Worm (Caenorhabditis elegans) whole organism, L3 larva: ENCODE data around the gene appg-2.

ENCODE experiments used
- R02D3.7 ChIP-seq: fragments of 150-350 bp; optimal IDR thresholded peaks from 2 replicates; lab custom pipeline; 2014; ENCODE audit warnings: missing biosample characterization, missing genetic modification characterization
- ZK546.5 ChIP-seq: sonication (generic microtip); optimal IDR thresholded peaks from 2 replicates; lab custom pipeline; 2017; ENCODE audit warnings: missing biosample characterization, missing genetic modification characterization
- aly-2 ChIP-seq: fragments of 150-350 bp; optimal IDR thresholded peaks from 2 replicates; lab custom pipeline; 2014; ENCODE audit warnings: missing biosample characterization, missing genetic modification characterization
- ceh-16 ChIP-seq: sonication (generic microtip); optimal IDR thresholded peaks from 2 replicates; lab custom pipeline; 2017; ENCODE audit warnings: missing biosample characterization, missing genetic modification characterization
- ceh-9 ChIP-seq: sonication (generic microtip); optimal IDR thresholded peaks from 2 replicates; lab custom pipeline; 2018; ENCODE audit warnings: missing biosample characterization, missing genetic modification characterization
- egl-27 ChIP-seq: sonication (generic microtip); optimal IDR thresholded peaks from 4 replicates; lab custom pipeline; 2017; ENCODE audit warnings: missing biosample characterization, missing genetic modification reagents, missing genetic modification characterization
- egl-5 ChIP-seq: fragments of 150-350 bp; optimal IDR thresholded peaks from 2 replicates; lab custom pipeline; 2017; ENCODE audit warnings: missing biosample characterization, missing genetic modification reagents, missing genetic modification characterization, inconsistent platforms
- elt-1 ChIP-seq: fragments of 150-350 bp; optimal IDR thresholded peaks from 2 replicates; lab custom pipeline; 2014; ENCODE audit warnings: missing biosample characterization, missing genetic modification characterization
- elt-2 ChIP-seq: sonication (generic microtip); optimal IDR thresholded peaks from 2 replicates; lab custom pipeline; 2016; ENCODE audit warnings: missing genetic modification reagents, mild to moderate bottlenecking, missing genetic modification characterization, missing compliant biosample characterization
- elt-3 ChIP-seq, 3 experiments: fragments of 150-350 bp in 1 of 3; sonication (generic microtip) in 2 of 3; optimal IDR thresholded peaks; 2 replicates in 2 of 3; 4 replicates in 1 of 3; lab custom pipeline; 2014 to 2017; ENCODE audit warnings: missing biosample characterization in 3 of 3, missing genetic modification characterization in 3 of 3
- eor-1 ChIP-seq, 2 experiments: fragments of 150-350 bp; optimal IDR thresholded peaks; 2 replicates each; lab custom pipeline; 2014 to 2018; ENCODE audit warnings: missing biosample characterization in 2 of 2, missing genetic modification characterization in 2 of 2
- fkh-10 ChIP-seq: sonication (generic microtip); optimal IDR thresholded peaks from 2 replicates; lab custom pipeline; 2017; ENCODE audit warnings: missing biosample characterization, missing genetic modification reagents, missing genetic modification characterization
- hmg-11 ChIP-seq: sonication (generic microtip); optimal IDR thresholded peaks from 2 replicates; lab custom pipeline; 2016; ENCODE audit warnings: missing genetic modification characterization, missing compliant biosample characterization
- lin-15B ChIP-seq: fragments of 150-350 bp; optimal IDR thresholded peaks from 2 replicates; lab custom pipeline; 2014; ENCODE audit warnings: missing biosample characterization, missing genetic modification characterization
- lin-39 ChIP-seq: fragments of 150-350 bp; optimal IDR thresholded peaks from 2 replicates; lab custom pipeline; 2018; ENCODE audit warnings: missing biosample characterization, missing genetic modification reagents, missing genetic modification characterization
- lsy-12 ChIP-seq: sonication (generic microtip); optimal IDR thresholded peaks from 2 replicates; lab custom pipeline; 2016; ENCODE audit warnings: mild to moderate bottlenecking, missing genetic modification characterization, missing compliant biosample characterization
- mdl-1 ChIP-seq: fragments of 150-350 bp; optimal IDR thresholded peaks from 2 replicates; lab custom pipeline; 2014; ENCODE audit warnings: missing biosample characterization, missing genetic modification characterization
- mml-1 ChIP-seq: fragments of 150-350 bp; sonication (generic microtip); optimal IDR thresholded peaks from 3 replicates; lab custom pipeline; 2014; ENCODE audit warnings: missing biosample characterization, missing genetic modification characterization
- nfya-1 ChIP-seq: sonication (generic microtip); optimal IDR thresholded peaks from 2 replicates; lab custom pipeline; 2017; ENCODE audit warnings: missing genetic modification characterization, mild to moderate bottlenecking, missing compliant biosample characterization, antibody characterized with exemption, moderate library complexity; ENCODE audit not compliant: insufficient read depth
- nhr-11 ChIP-seq: fragments of 150-350 bp; optimal IDR thresholded peaks from 2 replicates; lab custom pipeline; 2014; ENCODE audit warnings: missing biosample characterization, missing genetic modification characterization
- nhr-12 ChIP-seq: fragments of 150-350 bp; optimal IDR thresholded peaks from 2 replicates; lab custom pipeline; 2014; ENCODE audit warnings: missing biosample characterization, missing genetic modification characterization
- nhr-23 ChIP-seq: fragments of 150-350 bp; optimal IDR thresholded peaks from 2 replicates; lab custom pipeline; 2014; ENCODE audit warnings: missing biosample characterization, missing genetic modification reagents, missing genetic modification characterization
- nhr-67 ChIP-seq: fragments of 150-350 bp; optimal IDR thresholded peaks from 2 replicates; lab custom pipeline; 2014; ENCODE audit warnings: missing biosample characterization, missing genetic modification characterization
- nhr-76 ChIP-seq: fragments of 150-350 bp; sonication (generic microtip); optimal IDR thresholded peaks from 5 replicates; lab custom pipeline; 2014; ENCODE audit warnings: missing biosample characterization, missing genetic modification characterization
- nhr-77 ChIP-seq: fragments of 150-350 bp; optimal IDR thresholded peaks from 2 replicates; lab custom pipeline; 2014; ENCODE audit warnings: missing biosample characterization, missing genetic modification characterization
- pqm-1 ChIP-seq: fragments of 150-350 bp; optimal IDR thresholded peaks from 2 replicates; lab custom pipeline; 2017; ENCODE audit warnings: missing biosample characterization, missing genetic modification characterization, inconsistent platforms
- snpc-4 ChIP-seq: fragments of 150-350 bp; optimal IDR thresholded peaks from 2 replicates; lab custom pipeline; 2014; ENCODE audit warnings: missing biosample characterization, missing genetic modification characterization
- tbx-2 ChIP-seq: sonication (generic microtip); optimal IDR thresholded peaks from 2 replicates; lab custom pipeline; 2016; ENCODE audit warnings: mild to moderate bottlenecking, missing genetic modification characterization, missing compliant biosample characterization
- unc-62 ChIP-seq: fragments of 150-350 bp; sonication (generic microtip); optimal IDR thresholded peaks from 4 replicates; lab custom pipeline; 2014; ENCODE audit warnings: missing biosample characterization, missing genetic modification reagents, missing genetic modification characterization
- zag-1 ChIP-seq: fragments of 150-350 bp; optimal IDR thresholded peaks from 2 replicates; lab custom pipeline; 2014; ENCODE audit warnings: missing biosample characterization, missing genetic modification characterization
- ztf-11 ChIP-seq: fragments of 150-350 bp; optimal IDR thresholded peaks from 2 replicates; lab custom pipeline; 2014; ENCODE audit warnings: missing biosample characterization, missing genetic modification characterization
- ztf-4 ChIP-seq: fragments of 150-350 bp; optimal IDR thresholded peaks from 2 replicates; lab custom pipeline; 2014; ENCODE audit warnings: missing biosample characterization, missing genetic modification characterization

Gene appg-2

ce11 chrII:8792640-8793039 is 8.3 kb upstream of the appg-2 start, which contains the start of gene idpa-2:
Gene idpa-2 (minus strand): TSS chrII:8792740.
- TF ChIP-seq lsy-12 (tag; lab: Kevin White, UChicago) (no peak), ceh-9 (no peak), nfya-1 (tag; lab: Kevin White, UChicago) (no peak), egl-27 (tag; lab: Kevin White, UChicago) (no peak), snpc-4 (tag; lab: Kevin White, UChicago) (no peak), eor-1 (tag; optimal IDR thresholded peaks at IDR 0.05; lab: Kevin White, UChicago) (no peak), nhr-77 (tag; lab: Kevin White, UChicago) (no peak), nhr-67 (tag; lab: Kevin White, UChicago) (no peak), nhr-12 (tag; lab: Kevin White, UChicago) (no peak), nhr-11 (tag; lab: Kevin White, UChicago) (no peak), elt-3 (tag; optimal IDR thresholded peaks at IDR 0.05; lab: Kevin White, UChicago) (no peak)

DNA sequence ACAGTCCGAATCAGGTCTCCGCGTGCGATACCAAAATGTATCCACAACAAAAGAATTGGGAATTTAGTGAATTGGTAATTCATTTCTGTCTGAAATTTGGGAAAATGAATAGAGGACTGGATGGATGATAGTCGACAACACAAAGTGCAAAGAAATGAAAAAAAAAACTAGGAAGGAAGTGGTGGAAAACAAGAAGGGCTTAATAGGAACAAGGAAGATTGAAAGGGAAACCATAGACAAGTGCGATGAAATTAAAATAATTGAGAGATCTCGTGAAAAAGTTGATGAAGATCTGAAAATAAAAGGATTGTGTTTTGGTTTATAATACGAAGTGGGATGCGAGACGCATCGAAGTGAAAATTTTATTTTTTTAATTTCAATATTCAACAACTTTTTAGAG is 6.9 kb upstream of the appg-2 start, which contains the start of gene F07H5.7:
Gene F07H5.7 (minus strand): TSS at position 101 of the 400 bp plus-strand sequence.
- no peak for TF ChIP-seq ceh-16
- TF ChIP-seq zag-1 (tag; lab: Kevin White, UChicago), result no peak
- TF ChIP-seq pqm-1 (tag; lab: Kevin White, UChicago), result no peak
- TF ChIP-seq fkh-10 (GFP tag; lab: Kevin White, UChicago), result no peak
- TF ChIP-seq elt-2 (tag; lab: Kevin White, UChicago), result no peak

DNA sequence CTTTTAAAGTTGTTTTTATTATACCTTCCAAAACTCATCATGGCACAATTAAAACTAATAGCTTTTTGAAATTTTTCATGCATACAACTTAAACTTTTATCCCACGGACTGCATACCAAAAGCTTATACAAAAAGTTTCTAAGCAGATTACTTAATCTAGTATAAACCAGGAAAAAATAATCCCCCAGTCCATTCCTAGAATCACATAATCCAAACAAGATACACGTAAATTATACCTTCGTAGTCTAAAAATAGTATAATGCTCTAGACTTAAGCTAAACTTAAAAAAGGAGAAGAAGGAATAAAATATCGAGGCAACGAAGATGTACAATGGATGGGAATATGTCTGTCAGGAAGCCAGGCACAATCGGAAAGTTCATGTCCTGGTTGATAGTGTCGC is 5.7 kb upstream of the appg-2 start:
- no peak for TF ChIP-seq elt-1
- no peak for TF ChIP-seq nfya-1 (tag; lab: Kevin White, UChicago)
- no peak for TF ChIP-seq zag-1 (tag; lab: Kevin White, UChicago)
- no peak for TF ChIP-seq elt-3 (tag; optimal IDR thresholded peaks at IDR 0.05; lab: Kevin White, UChicago)
- no peak for TF ChIP-seq mml-1 (tag; lab: Kevin White, UChicago)
- TF ChIP-seq nhr-11 (tag; lab: Kevin White, UChicago), result no peak
- no peak for TF ChIP-seq nhr-23 (tag; lab: Kevin White, UChicago)
- TF ChIP-seq aly-2, result no peak
- TF ChIP-seq egl-5 (tag; lab: Kevin White, UChicago), result no peak

ce11 chrII:8796391-8796790 is 4.5 kb upstream of the appg-2 start:
- TF ChIP-seq egl-5 (tag; lab: Kevin White, UChicago), result peak; percentile 78
- peak; percentile 28 for TF ChIP-seq nhr-11 (tag; lab: Kevin White, UChicago)
- TF ChIP-seq elt-3 (tag; optimal IDR thresholded peaks at IDR 0.05; lab: Kevin White, UChicago), result no peak
- TF ChIP-seq unc-62, result peak; percentile 38
- no peak for TF ChIP-seq zag-1 (tag; lab: Kevin White, UChicago)
- TF ChIP-seq hmg-11 (tag; lab: Kevin White, UChicago), result peak; percentile 56
- TF ChIP-seq nfya-1 (tag; lab: Kevin White, UChicago), result peak; percentile 80
- peak; percentile 50 for TF ChIP-seq mdl-1 (tag; lab: Kevin White, UChicago)
- no peak for TF ChIP-seq nhr-76 (tag; lab: Kevin White, UChicago)
- no peak for TF ChIP-seq nhr-77 (tag; lab: Kevin White, UChicago)
- peak; percentile 84 for TF ChIP-seq lin-39
- TF ChIP-seq ztf-11 (tag; lab: Kevin White, UChicago), result no peak
- TF ChIP-seq tbx-2 (tag; lab: Kevin White, UChicago), result peak; percentile 91
- peak; percentile 14 for TF ChIP-seq snpc-4 (tag; lab: Kevin White, UChicago)
- peak; percentile 89 for TF ChIP-seq fkh-10 (GFP tag; lab: Kevin White, UChicago)
- no peak for TF ChIP-seq ztf-4 (tag; lab: Kevin White, UChicago)
- TF ChIP-seq R02D3.7, result peak; percentile 35
- TF ChIP-seq ZK546.5 (tag; lab: Kevin White, UChicago), result no peak
- peak; percentile 12 for TF ChIP-seq lin-15B (tag; lab: Kevin White, UChicago)

DNA sequence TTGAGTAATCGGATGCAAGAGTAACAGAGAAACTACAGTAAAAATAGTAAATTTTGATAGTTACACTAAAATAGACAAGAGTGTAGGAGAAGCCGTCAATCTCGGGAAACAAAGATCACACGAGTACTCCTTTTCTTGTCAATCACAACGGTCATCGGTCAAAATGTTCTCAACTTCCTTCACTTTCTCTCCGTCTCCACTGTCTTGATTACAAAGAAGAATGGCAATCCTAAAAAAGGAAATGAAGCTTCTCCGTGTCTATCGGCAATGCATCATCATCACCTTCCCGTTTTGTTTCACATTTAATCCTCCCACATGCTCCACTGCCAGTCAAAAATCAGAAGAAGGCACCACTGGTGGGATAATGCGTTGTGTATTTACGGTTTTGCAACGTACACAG is 1.2 kb upstream of the appg-2 start:
- TF ChIP-seq lin-39, result peak; percentile 47
- TF ChIP-seq tbx-2 (tag; lab: Kevin White, UChicago), result no peak
- peak; percentile 86 for TF ChIP-seq unc-62
